Fruit fly (Drosophila melanogaster) Kc167 (cell line): ENCODE measurements around the gene Sfp84E.

Experiments
- Myc ChIP-seq: fragments of >200 bp; optimal IDR thresholded peaks from 2 replicates; lab custom pipeline; 2017; ENCODE audit warnings: missing external identifiers
- Sin3A ChIP-seq: fragments of >200 bp; optimal IDR thresholded peaks from 2 replicates; lab custom pipeline; 2018; ENCODE audit warnings: missing external identifiers
- h ChIP-seq: fragments of >200 bp; optimal IDR thresholded peaks from 3 replicates; lab custom pipeline; 2018; ENCODE audit warnings: missing external identifiers
- insv ChIP-seq: fragments of >200 bp; optimal IDR thresholded peaks from 3 replicates; lab custom pipeline; 2018; ENCODE audit warnings: missing external identifiers
- psq ChIP-seq: fragments of >200 bp; optimal IDR thresholded peaks from 2 replicates; lab custom pipeline; 2017; ENCODE audit warnings: missing external identifiers
- ttk ChIP-seq: sonication (Bioruptor generic); optimal IDR thresholded peaks from 2 replicates; lab custom pipeline; 2017; ENCODE audit warnings: missing external identifiers

Sfp84E gene

dm6 chr3R:7994629-7995028 is 14.5 kb upstream of the Sfp84E start:
- no peak for TF ChIP-seq h
- no peak for TF ChIP-seq insv (lab: Kevin White, UChicago)
- no peak for TF ChIP-seq Myc (lab: Kevin White, UChicago)
- no peak for TF ChIP-seq psq
- no peak for TF ChIP-seq ttk (lab: Kevin White, UChicago)
- TF ChIP-seq Sin3A, result no peak

DNA sequence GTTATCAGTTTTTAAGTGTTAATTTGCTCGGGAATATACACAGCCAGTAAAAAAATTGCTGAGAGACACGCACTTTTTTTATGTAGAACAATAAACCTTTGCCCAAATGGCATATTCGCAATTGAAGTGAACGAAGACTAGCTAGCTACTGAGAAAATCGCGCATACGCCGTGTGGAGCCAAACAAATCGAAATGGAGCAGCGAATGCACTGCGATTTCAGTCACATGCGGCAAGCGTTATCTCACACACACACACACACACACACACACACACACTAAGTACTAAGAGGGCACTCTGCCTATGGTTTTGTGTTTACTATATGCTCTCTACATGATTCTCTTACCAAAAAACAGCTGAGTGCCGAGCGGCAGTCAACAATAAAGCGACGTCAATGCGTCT is 13.4 kb upstream of the Sfp84E start:
- TF ChIP-seq Myc (lab: Kevin White, UChicago) (no peak), ttk (lab: Kevin White, UChicago) (no peak), Sin3A (no peak), psq (no peak), h (no peak), insv (lab: Kevin White, UChicago) (no peak)

DNA sequence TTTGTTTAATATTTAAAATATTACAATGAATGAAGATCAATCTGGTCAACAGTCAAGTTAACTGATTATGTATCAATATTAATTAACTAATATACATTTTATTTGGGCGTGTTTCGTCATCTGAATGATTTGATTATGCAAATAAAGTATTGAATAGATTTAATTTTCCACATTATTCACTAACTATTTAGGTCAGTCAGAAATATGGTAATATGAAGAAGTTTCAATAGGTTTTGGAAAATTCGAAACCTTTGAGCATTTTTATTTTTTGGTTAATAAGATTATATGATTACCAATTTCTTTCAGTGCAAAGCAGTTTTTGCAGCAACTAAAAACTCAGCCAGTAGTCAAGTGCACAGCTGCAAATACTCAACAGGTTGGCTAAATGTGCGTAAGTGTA is 12.0 kb upstream of the Sfp84E start:
- TF ChIP-seq insv (lab: Kevin White, UChicago), result no peak
- no peak for TF ChIP-seq Myc (lab: Kevin White, UChicago)
- TF ChIP-seq psq, result no peak
- no peak for TF ChIP-seq ttk (lab: Kevin White, UChicago)
- TF ChIP-seq Sin3A, result no peak
- TF ChIP-seq h, result no peak

DNA sequence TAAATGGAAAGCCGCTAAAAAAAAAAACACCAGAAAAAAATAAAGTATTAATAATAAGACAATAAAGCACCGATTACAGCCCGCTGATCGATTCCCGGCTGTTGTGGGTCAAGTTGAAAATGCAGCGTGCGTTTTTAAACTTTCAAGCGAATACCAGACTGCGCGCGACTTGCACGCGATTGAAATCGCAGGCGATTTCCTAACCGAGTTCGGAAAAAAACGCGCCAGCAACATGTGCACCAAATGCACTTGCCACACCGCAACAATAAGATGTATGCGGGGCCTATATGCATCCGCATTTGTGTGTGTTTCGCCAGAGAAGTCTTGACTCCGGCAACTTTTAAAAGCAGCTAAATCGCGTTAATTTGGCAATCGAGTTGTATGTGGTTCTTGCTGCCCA is 11.3 kb upstream of the Sfp84E start:
- TF ChIP-seq h (no peak), psq (no peak), ttk (lab: Kevin White, UChicago) (no peak), insv (lab: Kevin White, UChicago) (no peak), Myc (lab: Kevin White, UChicago) (no peak), Sin3A (no peak)

dm6 chr3R:7990799-7991423 is 10.8 kb upstream of the Sfp84E start:
- TF ChIP-seq insv (lab: Kevin White, UChicago), result no peak
- TF ChIP-seq Myc (lab: Kevin White, UChicago), result no peak
- TF ChIP-seq h, result no peak
- TF ChIP-seq Sin3A, result no peak
- TF ChIP-seq psq, result no peak

DNA sequence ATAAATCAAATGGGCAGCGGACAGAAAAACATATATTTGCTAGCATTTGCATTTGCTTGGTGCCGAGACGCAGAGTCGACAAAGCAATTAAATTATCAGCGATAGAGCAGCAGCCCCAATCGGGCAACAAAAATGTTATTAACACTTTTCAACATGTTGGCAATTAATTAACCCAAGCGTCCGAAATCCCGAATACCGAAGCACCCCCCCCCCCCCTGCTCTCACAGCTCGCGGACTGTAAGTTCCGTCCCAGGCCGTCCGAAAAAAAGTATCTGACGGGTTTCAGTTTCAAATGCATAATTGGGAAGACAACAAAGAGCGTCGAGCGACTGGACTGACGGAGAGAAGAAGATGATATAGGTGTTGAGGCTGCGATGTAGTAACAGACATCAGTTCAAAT is 10.1 kb upstream of the Sfp84E start:
- TF ChIP-seq Sin3A, result no peak
- no peak for TF ChIP-seq psq
- no peak for TF ChIP-seq ttk (lab: Kevin White, UChicago)
- TF ChIP-seq Myc (lab: Kevin White, UChicago), result no peak
- TF ChIP-seq insv (lab: Kevin White, UChicago), result no peak
- no peak for TF ChIP-seq h

DNA sequence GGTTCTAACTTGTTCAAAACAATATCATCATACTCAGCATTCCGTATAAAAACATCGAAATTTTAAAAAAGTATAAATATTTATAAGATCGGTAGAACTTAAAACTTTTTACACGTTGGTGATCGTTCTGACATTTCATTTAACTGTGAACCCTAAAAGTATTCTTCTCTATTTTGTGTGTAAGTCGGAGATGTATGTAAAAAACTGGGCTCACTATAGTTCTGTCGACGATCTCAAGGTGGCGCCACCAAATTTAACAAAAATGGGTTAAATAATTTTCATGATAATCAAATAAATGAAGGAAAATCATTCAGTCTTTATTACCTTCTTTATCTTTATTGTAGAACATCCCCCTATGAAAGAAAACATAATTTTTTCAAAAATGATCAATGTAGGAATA is 1.3 kb upstream of the Sfp84E start:
- TF ChIP-seq Sin3A (no peak), h (no peak), insv (lab: Kevin White, UChicago) (no peak), ttk (lab: Kevin White, UChicago) (no peak)

DNA sequence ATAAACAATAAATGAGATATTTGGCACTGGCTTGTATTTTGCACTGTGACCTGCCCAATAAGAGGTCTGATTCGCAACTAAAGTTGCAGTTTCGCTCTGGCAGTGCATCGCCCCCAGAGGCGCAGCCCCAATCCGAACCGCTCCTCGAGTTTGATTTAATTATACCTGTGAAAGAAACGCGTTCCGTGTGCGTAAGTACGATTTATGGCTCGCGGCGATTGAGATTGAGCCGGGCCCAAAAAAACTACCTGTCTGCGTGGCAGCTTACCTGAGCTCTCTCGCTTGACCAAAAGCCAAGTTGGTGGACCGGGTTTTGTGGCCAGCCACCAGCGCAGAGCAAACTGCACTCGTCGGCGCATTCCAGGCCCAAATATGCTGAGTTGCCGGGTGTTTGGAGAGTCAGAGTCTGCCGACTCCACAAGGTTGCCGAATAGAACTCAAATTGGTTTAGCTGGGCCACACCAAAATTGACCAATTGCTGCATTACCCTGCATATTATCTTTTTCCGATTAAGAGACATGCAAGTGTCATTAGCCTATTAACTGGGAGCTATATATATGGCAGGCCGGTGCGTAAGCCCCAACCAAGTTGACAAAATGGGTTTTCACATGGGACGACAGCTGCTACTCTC is 1.6 kb downstream of the Sfp84E start, which contains the start of the genes CD98hc and Os-C:
CD98hc (minus strand) TSS at position 50 of the 631 bp plus-strand sequence.
Os-C (plus strand) TSS at position 581 of the 631 bp plus-strand sequence.
- TF ChIP-seq Sin3A (no peak), h (no peak), Myc (lab: Kevin White, UChicago) (no peak), insv (lab: Kevin White, UChicago) (no peak), psq (no peak), ttk (lab: Kevin White, UChicago) (no peak)

dm6 chr3R:7977011-7977925 is 2.9 kb downstream of the Sfp84E start:
- TF ChIP-seq psq, result no peak
- no peak for TF ChIP-seq Sin3A
- TF ChIP-seq ttk (lab: Kevin White, UChicago), result no peak
- TF ChIP-seq insv (lab: Kevin White, UChicago), result no peak
- no peak for TF ChIP-seq Myc (lab: Kevin White, UChicago)
- no peak for TF ChIP-seq h

dm6 chr3R:7973049-7973448 is 7.1 kb downstream of the Sfp84E start:
- no peak for TF ChIP-seq psq
- no peak for TF ChIP-seq ttk (lab: Kevin White, UChicago)
- no peak for TF ChIP-seq h
- TF ChIP-seq Sin3A, result no peak
- TF ChIP-seq insv (lab: Kevin White, UChicago), result no peak

DNA sequence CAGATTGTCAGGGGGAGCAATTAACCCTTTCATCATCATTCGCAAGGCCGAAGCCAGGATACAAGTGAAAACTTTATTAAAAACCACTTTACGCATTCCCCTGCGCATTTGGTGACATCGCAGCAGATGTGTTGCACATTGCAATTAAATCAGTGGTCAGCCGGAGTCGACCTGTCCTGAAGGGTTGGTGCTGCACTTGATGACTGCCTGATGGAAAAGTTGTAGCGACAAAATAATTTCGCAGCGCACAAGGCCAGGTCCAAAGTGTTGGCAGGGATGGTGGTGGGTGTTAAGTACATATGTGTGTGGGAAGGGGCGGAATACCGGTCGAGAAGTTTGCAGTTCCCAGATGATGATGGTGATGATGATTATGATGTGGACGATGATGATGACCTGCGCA is 7.9 kb downstream of the Sfp84E start:
- TF ChIP-seq insv (lab: Kevin White, UChicago) (no peak), ttk (lab: Kevin White, UChicago) (no peak)

dm6 chr3R:7970640-7971039 is 9.5 kb downstream of the Sfp84E start:
- no peak for TF ChIP-seq Myc (lab: Kevin White, UChicago)

DNA sequence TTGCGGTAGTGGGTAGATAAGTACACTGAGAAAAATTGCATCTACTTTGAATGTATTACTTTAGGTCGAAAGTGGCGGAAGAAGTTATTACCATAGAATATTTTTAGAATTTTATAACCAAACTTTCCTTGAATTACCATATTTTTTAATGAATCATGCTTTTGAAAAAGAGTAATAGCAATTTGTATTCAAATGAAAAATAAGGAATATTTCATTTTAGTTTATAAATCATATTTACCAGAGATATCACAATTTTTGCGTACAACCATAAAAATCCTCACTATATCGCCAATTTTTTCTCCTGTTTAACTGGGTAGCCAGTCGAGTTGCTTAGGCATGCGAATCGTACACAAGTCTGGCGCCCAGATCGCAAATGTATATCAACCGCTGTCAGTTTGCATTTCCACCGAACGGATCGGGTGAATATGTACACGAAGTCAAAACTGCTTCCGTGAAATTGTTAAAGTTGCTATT is 10.4 kb downstream of the Sfp84E start:
- no peak for TF ChIP-seq ttk (lab: Kevin White, UChicago)
- no peak for TF ChIP-seq psq
- TF ChIP-seq Sin3A, result no peak
- no peak for TF ChIP-seq h
- TF ChIP-seq Myc (lab: Kevin White, UChicago), result no peak
- TF ChIP-seq insv (lab: Kevin White, UChicago), result no peak
